Fruit fly (Drosophila melanogaster) whole organism, wandering third instar larva: ENCODE data around the gene Xport-B.
A peak's percentile ranks its signal among the peaks of the same experiment; 100 is the strongest.

Experiments
- Abd-B ChIP-seq: fragments of >200 bp; optimal IDR thresholded peaks from 2 replicates; lab custom pipeline; 2017; ENCODE audit warnings: missing biosample characterization, missing genetic modification characterization
- CG32264 ChIP-seq: fragments of 200-800 bp; sonication (Bioruptor generic); optimal IDR thresholded peaks from 2 replicates; lab custom pipeline; 2016; ENCODE audit warnings: missing biosample characterization, missing genetic modification characterization
- CrebA ChIP-seq: fragments of 200-800 bp; sonication (Bioruptor generic); optimal IDR thresholded peaks from 2 replicates; lab custom pipeline; 2016; ENCODE audit warnings: missing biosample characterization, mild to moderate bottlenecking, missing genetic modification characterization, borderline replicate concordance
- Dfd ChIP-seq: fragments of >200 bp; optimal IDR thresholded peaks from 2 replicates; lab custom pipeline; 2017; ENCODE audit warnings: missing biosample characterization, missing genetic modification characterization
- Dif ChIP-seq: fragments of 200-275, 200-300 bp; sonication (Bioruptor generic); optimal IDR thresholded peaks from 2 replicates; lab custom pipeline; 2018; ENCODE audit warnings: missing biosample characterization, missing genetic modification characterization; ENCODE audit not compliant: partially characterized antibody
- GATAd ChIP-seq: sonication (Bioruptor generic); optimal IDR thresholded peaks from 2 replicates; lab custom pipeline; 2016; ENCODE audit warnings: missing biosample characterization, missing genetic modification characterization
- Hnf4 ChIP-seq: fragments of 200-800 bp; sonication (Bioruptor generic); optimal IDR thresholded peaks from 2 replicates; lab custom pipeline; 2016; ENCODE audit warnings: missing biosample characterization, mild to moderate bottlenecking, missing genetic modification characterization
- Hr83 ChIP-seq: fragments of 200-300 bp; sonication (Bioruptor generic); optimal IDR thresholded peaks from 2 replicates; lab custom pipeline; 2016; ENCODE audit warnings: missing biosample characterization, mild to moderate bottlenecking, missing genetic modification characterization, moderate library complexity; ENCODE audit not compliant: poor library complexity, severe bottlenecking
- Jra ChIP-seq: sonication (Bioruptor generic); optimal IDR thresholded peaks from 2 replicates; lab custom pipeline; 2016; ENCODE audit warnings: missing biosample characterization, missing genetic modification characterization
- Myc ChIP-seq: fragments of >200 bp; optimal IDR thresholded peaks from 2 replicates; lab custom pipeline; 2017
- N ChIP-seq: fragments of >200 bp; optimal IDR thresholded peaks from 2 replicates; lab custom pipeline; 2018; ENCODE audit warnings: missing biosample characterization, missing external identifiers, missing genetic modification characterization
- Rel ChIP-seq, 2 experiments: fragments of 200-800 bp; sonication (Bioruptor generic) in 1 of 2; optimal IDR thresholded peaks; 2 replicates in 1 of 2; 3 replicates in 1 of 2; lab custom pipeline; 2016 to 2019; ENCODE audit warnings: mild to moderate bottlenecking in 2 of 2, missing biosample characterization in 2 of 2, missing genetic modification characterization in 2 of 2, moderate library complexity in 1 of 2
- Sp1 ChIP-seq: fragments of 200-800 bp; sonication (Bioruptor generic); optimal IDR thresholded peaks from 3 replicates; lab custom pipeline; 2019; ENCODE audit warnings: missing biosample characterization, mild to moderate bottlenecking, missing genetic modification characterization, moderate library complexity
- Vsx2 ChIP-seq: fragments of 200-300, 225-300 bp; sonication (Bioruptor generic); optimal IDR thresholded peaks from 2 replicates; lab custom pipeline; 2018; ENCODE audit warnings: missing biosample characterization, missing genetic modification characterization; ENCODE audit not compliant: partially characterized antibody
- br ChIP-seq: fragments of 200-800 bp; sonication (Bioruptor generic); optimal IDR thresholded peaks from 2 replicates; lab custom pipeline; 2016; ENCODE audit warnings: missing biosample characterization, missing genetic modification characterization
- dl ChIP-seq, 2 experiments: fragments of 175-275, 200-275 bp in 1 of 2; fragments of 200-275 bp in 1 of 2; sonication (Bioruptor generic); optimal IDR thresholded peaks; lab custom pipeline; 2018; ENCODE audit warnings: mild to moderate bottlenecking in 2 of 2, missing biosample characterization in 2 of 2, missing genetic modification characterization in 2 of 2, moderate library complexity in 2 of 2; ENCODE audit not compliant: partially characterized antibody in 2 of 2, insufficient read depth in 1 of 2
- ey ChIP-seq: fragments of 200-800 bp; sonication (Bioruptor generic); optimal IDR thresholded peaks from 2 replicates; lab custom pipeline; 2016; ENCODE audit warnings: missing biosample characterization, missing genetic modification characterization
- foxo ChIP-seq, 2 experiments: fragments of 200-800 bp; sonication (Bioruptor generic); optimal IDR thresholded peaks; 2 replicates in 1 of 2; 3 replicates in 1 of 2; lab custom pipeline; 2016 to 2017; ENCODE audit warnings: missing biosample characterization in 2 of 2, missing genetic modification characterization in 2 of 2
- h ChIP-seq: fragments of 200-800 bp; sonication (Bioruptor generic); optimal IDR thresholded peaks from 3 replicates; lab custom pipeline; 2016; ENCODE audit warnings: missing biosample characterization, mild to moderate bottlenecking, missing genetic modification characterization
- jim ChIP-seq: fragments of 175-275, 200-325 bp; sonication (Bioruptor generic); optimal IDR thresholded peaks from 2 replicates; lab custom pipeline; 2016; ENCODE audit warnings: missing biosample characterization, mild to moderate bottlenecking, missing genetic modification characterization
- pan ChIP-seq: fragments of >200 bp; optimal IDR thresholded peaks from 2 replicates; lab custom pipeline; 2017
- psq ChIP-seq: fragments of 200-800 bp; sonication (Bioruptor generic); optimal IDR thresholded peaks from 3 replicates; lab custom pipeline; 2017; ENCODE audit warnings: missing biosample characterization, mild to moderate bottlenecking, missing genetic modification characterization, moderate library complexity
- rgr ChIP-seq: fragments of 200-800 bp; sonication (Bioruptor generic); optimal IDR thresholded peaks from 3 replicates; lab custom pipeline; 2016; ENCODE audit warnings: missing biosample characterization, mild to moderate bottlenecking, missing genetic modification characterization
- sage ChIP-seq: fragments of 200-800 bp; sonication (Bioruptor generic); optimal IDR thresholded peaks from 2 replicates; lab custom pipeline; 2016; ENCODE audit warnings: missing biosample characterization, mild to moderate bottlenecking, missing genetic modification characterization
- sv ChIP-seq: fragments of 200-800 bp; sonication (Bioruptor generic); optimal IDR thresholded peaks from 3 replicates; lab custom pipeline; 2016; ENCODE audit warnings: missing biosample characterization, missing genetic modification characterization
- tai ChIP-seq: sonication (Bioruptor generic); optimal IDR thresholded peaks from 2 replicates; lab custom pipeline; 2016; ENCODE audit warnings: missing biosample characterization, missing genetic modification characterization
- usp ChIP-seq: fragments of >200 bp; optimal IDR thresholded peaks from 2 replicates; lab custom pipeline; 2017; ENCODE audit warnings: missing biosample characterization, missing genetic modification characterization
- woc ChIP-seq: sonication (Bioruptor generic); optimal IDR thresholded peaks from 2 replicates; lab custom pipeline; 2016; ENCODE audit warnings: missing biosample characterization, mild to moderate bottlenecking, missing genetic modification characterization

Gene Xport-B

dm6 chr3R:19904865-19905373 is 10.3 kb downstream of the Xport-B start, which contains the start of the genes Surf6 and RhoGAP92B (continued):
- TF ChIP-seq sage (GFP tag; lab: Kevin White, UChicago), result no peak

- no peak for TF ChIP-seq br (GFP tag; lab: Kevin White, UChicago)
- peak; percentile 77 for TF ChIP-seq woc (GFP tag; lab: Kevin White, UChicago)
- TF ChIP-seq Rel (GFP tag; optimal IDR thresholded peaks at IDR 0.05; lab: Kevin White, UChicago), result no peak
- TF ChIP-seq Rel (tag; optimal IDR thresholded peaks at IDR 0.05; lab: Kevin White, UChicago), result peak; percentile 63
- no peak for TF ChIP-seq jim (GFP tag; lab: Kevin White, UChicago)
- peak; percentile 77 for TF ChIP-seq Myc (lab: Kevin White, UChicago)
Measured at dm6 chr3R:19902926-19903739, 12.1 kb downstream of the Xport-B start, which contains the start of gene ClpX. Gene ClpX, minus strand, starts transcription at chr3R:19903689.

dm6 chr3R:19902328-19902727 is 12.9 kb downstream of the Xport-B start:
- no peak for TF ChIP-seq Abd-B
- TF ChIP-seq ey (GFP tag; lab: Kevin White, UChicago), result no peak
- no peak for TF ChIP-seq tai (GFP tag; lab: Kevin White, UChicago)
- TF ChIP-seq sv (GFP tag; lab: Kevin White, UChicago), result no peak
- TF ChIP-seq CG32264 (GFP tag; lab: Kevin White, UChicago), result no peak
- TF ChIP-seq Hr83 (GFP tag; lab: Kevin White, UChicago), result no peak
- TF ChIP-seq Hnf4 (GFP tag; lab: Kevin White, UChicago), result no peak
- TF ChIP-seq psq (GFP tag; lab: Kevin White, UChicago), result no peak
- TF ChIP-seq Sp1 (GFP tag; lab: Kevin White, UChicago), result no peak
- TF ChIP-seq h (GFP tag; lab: Kevin White, UChicago), result no peak
- TF ChIP-seq N (GFP tag; lab: Kevin White, UChicago), result no peak
- TF ChIP-seq GATAd (GFP tag; lab: Kevin White, UChicago), result no peak
- no peak for TF ChIP-seq Myc (lab: Kevin White, UChicago)
- TF ChIP-seq Dif (GFP tag; lab: Kevin White, UChicago), result no peak
- TF ChIP-seq, all 38 proteins: peak for 0

DNA sequence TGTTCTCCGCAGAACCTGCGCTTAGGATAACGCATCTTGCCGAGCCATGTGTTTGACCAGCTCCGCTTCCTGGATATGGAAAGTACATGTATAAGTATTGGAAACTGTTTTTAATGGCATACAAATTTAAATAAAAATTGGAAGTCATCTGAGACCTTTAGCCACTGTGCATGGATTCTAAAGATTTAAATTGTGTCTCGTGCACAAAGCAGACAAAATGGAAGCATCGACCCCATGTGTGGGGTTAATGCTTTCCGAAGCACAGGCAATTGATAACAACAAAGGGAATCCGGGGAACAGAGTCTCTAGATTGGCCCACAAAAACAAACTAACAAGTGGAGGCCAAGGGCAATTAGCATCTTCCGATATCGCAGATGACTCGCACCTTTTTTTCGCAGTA is 13.5 kb downstream of the Xport-B start:
- TF ChIP-seq Rel (GFP tag; optimal IDR thresholded peaks at IDR 0.05; lab: Kevin White, UChicago) (no peak), Rel (tag; optimal IDR thresholded peaks at IDR 0.05; lab: Kevin White, UChicago) (peak; percentile 62), usp (no peak)

DNA sequence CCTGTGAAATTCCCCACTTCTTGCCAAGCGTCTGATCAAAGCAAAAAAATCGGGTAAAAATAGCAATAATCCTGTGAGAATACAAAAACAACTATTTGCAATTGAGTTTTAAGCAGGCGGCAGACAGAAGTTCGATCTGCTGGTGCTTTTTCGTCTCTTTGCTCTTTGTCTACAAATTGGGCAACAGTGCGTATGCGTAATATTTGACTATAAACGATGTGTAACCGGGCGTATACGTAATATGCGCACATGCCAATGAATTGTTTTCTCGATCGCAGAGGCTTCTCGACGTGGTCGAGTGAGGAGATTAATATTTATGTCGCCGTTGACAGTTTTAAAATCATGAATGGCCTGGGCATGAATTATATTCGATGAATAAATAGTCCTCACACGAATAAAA is 19.9 kb downstream of the Xport-B start:
- TF ChIP-seq usp (no peak), Jra (no peak), h (GFP tag; lab: Kevin White, UChicago) (no peak), foxo (GFP tag; optimal IDR thresholded peaks at IDR 0.05; lab: Kevin White, UChicago) (no peak), Dfd (GFP tag; lab: Kevin White, UChicago) (no peak), CrebA (GFP tag; lab: Kevin White, UChicago) (no peak), rgr (no peak), Vsx2 (no peak), sv (GFP tag; lab: Kevin White, UChicago) (no peak), Myc (lab: Kevin White, UChicago) (no peak), dl (GFP tag; optimal IDR thresholded peaks at IDR 0.05; lab: Kevin White, UChicago; ENCODE audit: insufficient read depth in 1 of 2, partially characterized antibody in 2 of 2) (no peak), Hnf4 (GFP tag; lab: Kevin White, UChicago) (no peak), pan (lab: Kevin White, UChicago) (no peak), CG32264 (GFP tag; lab: Kevin White, UChicago) (no peak)
- TF ChIP-seq, all 38 proteins: peak for 0
